Fruit fly (Drosophila melanogaster) whole organism, embryonic: Measurements from ENCODE around the gene drongo.

Source experiments
- Ada2b ChIP-seq: fragments of 200-800 bp; sonication (Bioruptor generic); IDR thresholded peaks from 2 replicates; pipeline ENCODE4 v1.3.6; 2022; ENCODE audit warnings: missing biosample characterization, missing genetic modification characterization
- B-H2 ChIP-seq: fragments of 200-800 bp; sonication (Bioruptor generic); optimal IDR thresholded peaks from 2 replicates; lab custom pipeline; 2018; ENCODE audit warnings: missing biosample characterization, mild to moderate bottlenecking, missing genetic modification characterization
- CG11456 ChIP-seq: fragments of 200-800 bp; sonication (Bioruptor generic); IDR thresholded peaks from 3 replicates; pipeline ENCODE4 v1.3.6; 2022; ENCODE audit warnings: missing biosample characterization, missing genetic modification characterization
- CG11723 ChIP-seq: fragments of 200-800 bp; sonication (Bioruptor generic); optimal IDR thresholded peaks from 2 replicates; lab custom pipeline; 2017; ENCODE audit warnings: missing biosample characterization, mild to moderate bottlenecking, missing genetic modification characterization
- CG13296 ChIP-seq: fragments of 200-800 bp; sonication (Bioruptor generic); optimal IDR thresholded peaks from 3 replicates; lab custom pipeline; 2018; ENCODE audit warnings: missing biosample characterization, mild to moderate bottlenecking, missing genetic modification characterization
- CG14014 ChIP-seq: fragments of 200-800 bp; sonication (Bioruptor generic); IDR thresholded peaks from 2 replicates; pipeline ENCODE4 v1.3.6; 2022; ENCODE audit warnings: missing biosample characterization, missing genetic modification characterization
- CG1603 ChIP-seq: fragments of 200-800 bp; sonication (Bioruptor generic); optimal IDR thresholded peaks from 2 replicates; lab custom pipeline; 2019; ENCODE audit warnings: missing biosample characterization, mild to moderate bottlenecking, missing genetic modification characterization, moderate library complexity
- CG17186 ChIP-seq: fragments of 200-800 bp; sonication (Bioruptor generic); optimal IDR thresholded peaks from 3 replicates; lab custom pipeline; 2017; ENCODE audit warnings: missing biosample characterization, missing genetic modification reagents, missing genetic modification characterization
- CG17361 ChIP-seq: fragments of 200-800 bp; sonication (Bioruptor generic); IDR thresholded peaks from 3 replicates; pipeline ENCODE4 v1.3.6; 2022; ENCODE audit warnings: missing biosample characterization, missing genetic modification characterization
- CG18599 ChIP-seq: fragments of 200-800 bp; sonication (Bioruptor generic); optimal IDR thresholded peaks from 3 replicates; lab custom pipeline; 2017; ENCODE audit warnings: missing biosample characterization, missing genetic modification characterization, mild to moderate bottlenecking, moderate library complexity, missing genetic modification reagents
- CG2199 ChIP-seq: fragments of 200-800 bp; sonication (Bioruptor generic); IDR thresholded peaks from 3 replicates; pipeline ENCODE4 v1.3.6; 2022; ENCODE audit warnings: missing biosample characterization, missing genetic modification characterization
- CG2678 ChIP-seq: fragments of 200-800 bp; sonication (Bioruptor generic); optimal IDR thresholded peaks from 3 replicates; lab custom pipeline; 2019; ENCODE audit warnings: missing biosample characterization, mild to moderate bottlenecking, missing genetic modification characterization, moderate library complexity
- CG30431 ChIP-seq: fragments of 200-800 bp; sonication (Bioruptor generic); optimal IDR thresholded peaks from 2 replicates; lab custom pipeline; 2017; ENCODE audit warnings: missing biosample characterization, missing genetic modification characterization
- CG3407 ChIP-seq: fragments of 200-800 bp; sonication (Bioruptor generic); optimal IDR thresholded peaks from 2 replicates; lab custom pipeline; 2018; ENCODE audit warnings: missing biosample characterization, mild to moderate bottlenecking, missing genetic modification characterization
- CG4707 ChIP-seq: fragments of 200-800 bp; sonication (Bioruptor generic); optimal IDR thresholded peaks from 2 replicates; lab custom pipeline; 2018; ENCODE audit warnings: missing biosample characterization, mild to moderate bottlenecking, missing genetic modification characterization, moderate library complexity
- CG4820 ChIP-seq: fragments of 200-800 bp; sonication (Bioruptor generic); optimal IDR thresholded peaks from 3 replicates; lab custom pipeline; 2016; ENCODE audit warnings: missing biosample characterization, missing genetic modification characterization
- CG8944 ChIP-seq: fragments of 200-800 bp; sonication (Bioruptor generic); optimal IDR thresholded peaks from 3 replicates; lab custom pipeline; 2016; ENCODE audit warnings: missing biosample characterization, missing genetic modification characterization
- CG9727 ChIP-seq: fragments of 200-800 bp; sonication (Bioruptor generic); optimal IDR thresholded peaks from 3 replicates; lab custom pipeline; 2017; ENCODE audit warnings: missing biosample characterization, mild to moderate bottlenecking, missing genetic modification characterization
- CoRest ChIP-seq: fragments of 200-800 bp; sonication (Bioruptor generic); optimal IDR thresholded peaks from 3 replicates; lab custom pipeline; 2018; ENCODE audit warnings: missing biosample characterization, mild to moderate bottlenecking, missing genetic modification characterization, moderate library complexity
- Eip74EF ChIP-seq, 2 experiments: fragments of 200-800 bp in 1 of 2; fragments of >200 bp in 1 of 2; sonication (Bioruptor generic) in 1 of 2; optimal IDR thresholded peaks; 2 replicates each; lab custom pipeline; 2017 to 2019; ENCODE audit warnings: missing biosample characterization in 2 of 2, missing genetic modification characterization in 2 of 2, mild to moderate bottlenecking in 1 of 2, moderate library complexity in 1 of 2
- HLH3B ChIP-seq: fragments of 200-800 bp; sonication (Bioruptor generic); IDR thresholded peaks from 2 replicates; pipeline ENCODE4 v1.3.6; 2022; ENCODE audit warnings: missing biosample characterization, missing genetic modification characterization
- Hand ChIP-seq: fragments of 200-800 bp; sonication (Bioruptor generic); optimal IDR thresholded peaks from 2 replicates; lab custom pipeline; 2017; ENCODE audit warnings: mild to moderate bottlenecking, missing biosample characterization, missing genetic modification reagents, missing genetic modification characterization
- HmgD ChIP-seq: fragments of 200-800 bp; sonication (Bioruptor generic); optimal IDR thresholded peaks from 3 replicates; lab custom pipeline; 2016; ENCODE audit warnings: missing biosample characterization, missing genetic modification characterization
- Hr51 ChIP-seq, 2 experiments: fragments of 200-800 bp; sonication (Bioruptor generic); optimal IDR thresholded peaks; 2 replicates in 1 of 2; 3 replicates in 1 of 2; lab custom pipeline; 2016 to 2018; ENCODE audit warnings: missing biosample characterization in 2 of 2, missing genetic modification characterization in 2 of 2, mild to moderate bottlenecking in 1 of 2, moderate library complexity in 1 of 2
- Lhr ChIP-seq: fragments of 200-800 bp; sonication (Bioruptor generic); optimal IDR thresholded peaks from 3 replicates; lab custom pipeline; 2017; ENCODE audit warnings: mild to moderate bottlenecking, missing biosample characterization, missing genetic modification reagents, missing genetic modification characterization
- NC2α ChIP-seq: fragments of 200-800 bp; sonication (Bioruptor generic); optimal IDR thresholded peaks from 2 replicates; lab custom pipeline; 2016; ENCODE audit warnings: missing biosample characterization, missing genetic modification characterization
- Nf-YA ChIP-seq: fragments of 200-800 bp; sonication (Bioruptor generic); IDR thresholded peaks from 2 replicates; pipeline ENCODE4 v1.3.6; 2022; ENCODE audit warnings: missing biosample characterization, missing genetic modification characterization
- Rfx ChIP-seq: fragments of 200-800 bp; sonication (Bioruptor generic); IDR thresholded peaks from 2 replicates; pipeline ENCODE4 v1.3.6; 2022; ENCODE audit warnings: missing biosample characterization, missing genetic modification characterization
- Sin3A ChIP-seq: fragments of >200 bp; optimal IDR thresholded peaks from 2 replicates; lab custom pipeline; 2018
- Sry-β ChIP-seq: fragments of 200-800 bp; sonication (Bioruptor generic); optimal IDR thresholded peaks from 2 replicates; lab custom pipeline; 2018; ENCODE audit warnings: missing biosample characterization, mild to moderate bottlenecking, missing genetic modification characterization, moderate library complexity
- Sry-δ ChIP-seq: fragments of 200-800 bp; sonication (Bioruptor generic); optimal IDR thresholded peaks from 2 replicates; lab custom pipeline; 2016; ENCODE audit warnings: missing biosample characterization, missing genetic modification characterization
- crol ChIP-seq: fragments of 200-800 bp; sonication (Bioruptor generic); IDR thresholded peaks from 2 replicates; pipeline ENCODE4 v1.3.6; 2022; ENCODE audit warnings: missing biosample characterization, missing genetic modification characterization
- dysf ChIP-seq: fragments of 200-800 bp; sonication (Bioruptor generic); IDR thresholded peaks from 3 replicates; pipeline ENCODE4 v1.3.6; 2022; ENCODE audit warnings: missing biosample characterization, missing genetic modification characterization
- esg ChIP-seq: fragments of 200-800 bp; sonication (Bioruptor generic); conservative IDR thresholded peaks from 2 replicates; pipeline ENCODE4 v1.3.6; 2022; ENCODE audit warnings: missing biosample characterization, missing genetic modification characterization
- exex ChIP-seq: fragments of 200-800 bp; sonication (Bioruptor generic); optimal IDR thresholded peaks from 4 replicates; lab custom pipeline; 2018; ENCODE audit warnings: missing biosample characterization, mild to moderate bottlenecking, missing genetic modification characterization, moderate library complexity
- fru ChIP-seq: fragments of >200 bp; optimal IDR thresholded peaks from 2 replicates; lab custom pipeline; 2017
- ham ChIP-seq: fragments of 200-800 bp; sonication (Bioruptor generic); IDR thresholded peaks from 2 replicates; pipeline ENCODE4 v1.3.6; 2022; ENCODE audit warnings: missing biosample characterization, missing genetic modification characterization
- hb ChIP-seq: fragments of 200-800 bp; sonication (Bioruptor generic); IDR thresholded peaks from 3 replicates; pipeline ENCODE4 v1.3.6; 2022; ENCODE audit warnings: missing biosample characterization, missing genetic modification characterization; ENCODE audit not compliant: partially characterized antibody
- insv ChIP-seq, 2 experiments: fragments of 200-800 bp; sonication (Bioruptor generic); optimal IDR thresholded peaks; 3 replicates each; lab custom pipeline; 2016 to 2018; ENCODE audit warnings: missing biosample characterization in 2 of 2, missing genetic modification characterization in 2 of 2
- inv ChIP-seq: fragments of 200-800 bp; sonication (Bioruptor generic); IDR thresholded peaks from 2 replicates; pipeline ENCODE4 v1.3.6; 2022; ENCODE audit warnings: missing biosample characterization, missing genetic modification characterization; ENCODE audit not compliant: partially characterized antibody
- kni ChIP-seq: fragments of 200-800 bp; sonication (Bioruptor generic); optimal IDR thresholded peaks from 3 replicates; lab custom pipeline; 2017; ENCODE audit warnings: mild to moderate bottlenecking, missing biosample characterization, missing genetic modification reagents, missing genetic modification characterization
- oc ChIP-seq: fragments of 200-800 bp; sonication (Bioruptor generic); optimal IDR thresholded peaks from 2 replicates; lab custom pipeline; 2018; ENCODE audit warnings: missing biosample characterization, mild to moderate bottlenecking, missing genetic modification characterization, moderate library complexity
- otp ChIP-seq: fragments of 200-800 bp; sonication (Bioruptor generic); IDR thresholded peaks from 3 replicates; pipeline ENCODE4, ENCODE4 v1.3.6; 2022; ENCODE audit warnings: missing biosample characterization, missing genetic modification characterization
- ro ChIP-seq: fragments of 200-800 bp; sonication (Bioruptor generic); IDR thresholded peaks from 2 replicates; pipeline ENCODE4 v1.3.6; 2022; ENCODE audit warnings: missing biosample characterization, missing genetic modification characterization
- schlank ChIP-seq: fragments of 200-800 bp; sonication (Bioruptor generic); optimal IDR thresholded peaks from 2 replicates; lab custom pipeline; 2018; ENCODE audit warnings: missing biosample characterization, mild to moderate bottlenecking, missing genetic modification characterization
- sqz ChIP-seq: fragments of 200-800 bp; sonication (Bioruptor generic); optimal IDR thresholded peaks from 3 replicates; lab custom pipeline; 2018; ENCODE audit warnings: missing biosample characterization, mild to moderate bottlenecking, missing genetic modification characterization
- sr ChIP-seq: fragments of 200-800 bp; sonication (Bioruptor generic); IDR thresholded peaks from 3 replicates; pipeline ENCODE4 v1.3.6; 2022; ENCODE audit warnings: missing biosample characterization, missing genetic modification characterization
- ssp ChIP-seq: fragments of 200-800 bp; sonication (Bioruptor generic); IDR thresholded peaks from 2 replicates; pipeline ENCODE4 v1.3.6; 2022; ENCODE audit warnings: missing biosample characterization, missing genetic modification characterization
- tll ChIP-seq, 2 experiments: fragments of 200-800 bp in 1 of 2; fragments of >200 bp in 1 of 2; sonication (Bioruptor generic) in 1 of 2; optimal IDR thresholded peaks; 2 replicates each; lab custom pipeline; 2017 to 2019; ENCODE audit warnings: missing biosample characterization in 2 of 2, missing genetic modification characterization in 2 of 2, mild to moderate bottlenecking in 1 of 2, moderate library complexity in 1 of 2
- wdn ChIP-seq: fragments of 200-800 bp; sonication (Bioruptor generic); IDR thresholded peaks from 2 replicates; pipeline ENCODE4 v1.3.6; 2022; ENCODE audit warnings: missing biosample characterization, missing genetic modification characterization
- zfh2 ChIP-seq: fragments of 200-800 bp; sonication (Bioruptor generic); optimal IDR thresholded peaks from 2 replicates; lab custom pipeline; 2016; ENCODE audit warnings: missing biosample characterization, missing genetic modification characterization

The drongo gene

DNA sequence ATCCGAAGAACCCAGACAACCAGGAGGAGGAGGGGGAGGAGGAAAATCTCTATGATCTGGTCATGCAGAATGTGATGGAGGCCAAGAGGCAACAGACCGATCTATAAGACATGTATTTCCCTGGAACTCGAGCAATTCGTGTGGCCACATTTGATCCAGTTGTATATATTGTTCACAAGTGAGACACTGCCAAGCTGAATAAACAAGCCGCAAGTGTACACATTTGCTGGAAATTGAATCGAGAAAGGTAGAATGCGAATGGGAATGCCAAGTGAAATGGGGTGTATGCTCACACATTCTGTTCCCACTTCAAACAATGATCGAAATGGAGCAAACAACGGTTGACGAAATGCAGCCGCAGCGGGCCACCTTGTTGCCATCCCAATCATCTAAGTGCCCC lies 5.1 kb upstream of the drongo start (continued):
- TF ChIP-seq Rfx (GFP tag; lab: Robert Waterston, UW) = peak; percentile 40; the same call in 1 of the 2 replicates
- TF ChIP-seq CG9727 (GFP tag; lab: Kevin White, UChicago) = no peak
- no peak for TF ChIP-seq CG30431 (GFP tag; lab: Kevin White, UChicago)
- TF ChIP-seq Sry-β (GFP tag; lab: Kevin White, UChicago) = no peak
- peak; percentile 77 for TF ChIP-seq CG18599
- TF ChIP-seq inv (GFP tag; lab: Robert Waterston, UW) = no peak
- no peak for TF ChIP-seq ssp (GFP tag; lab: Robert Waterston, UW)
- no peak for TF ChIP-seq Eip74EF (GFP tag; optimal IDR thresholded peaks at IDR 0.05; lab: Kevin White, UChicago)
- TF ChIP-seq oc (tag; lab: Kevin White, UChicago) = peak; percentile 22
- TF ChIP-seq HmgD (GFP tag; lab: Kevin White, UChicago) = no peak
- TF ChIP-seq hb = no peak
- peak; percentile 45 for TF ChIP-seq CG3407 (GFP tag; lab: Kevin White, UChicago)
- TF ChIP-seq CG2199 = no peak
- no peak for TF ChIP-seq Hr51 (GFP tag; optimal IDR thresholded peaks at IDR 0.05; lab: Kevin White, UChicago)
- no peak for TF ChIP-seq CG11723 (GFP tag; lab: Kevin White, UChicago)
- TF ChIP-seq crol (GFP tag; lab: Robert Waterston, UW) = 0 out of 2 replicates have a peak, but pooled peaks have one; percentile 26
- peak; percentile 45 for TF ChIP-seq CG4707 (GFP tag; lab: Kevin White, UChicago)
- no peak for TF ChIP-seq Hand (GFP tag; lab: Kevin White, UChicago)
- no peak for TF ChIP-seq exex (tag; lab: Kevin White, UChicago)
- no peak for TF ChIP-seq Sry-δ (GFP tag; lab: Kevin White, UChicago)
- 0 out of 3 replicates have a peak, but pooled peaks have one; percentile 3 for TF ChIP-seq CG11456
- TF ChIP-seq CG14014 (GFP tag; lab: Robert Waterston, UW) = 0 out of 2 replicates have a peak, but pooled peaks have one; percentile 19
- TF ChIP-seq dysf (GFP tag; lab: Robert Waterston, UW) = 0 out of 3 replicates have a peak, but pooled peaks have one; percentile 10
- TF ChIP-seq CG4820 = no peak
- TF ChIP-seq Ada2b (GFP tag; lab: Robert Waterston, UW) = no peak
- TF ChIP-seq sqz (GFP tag; lab: Kevin White, UChicago) = no peak
- TF ChIP-seq CG17186 (GFP tag; lab: Kevin White, UChicago) = no peak
- TF ChIP-seq NC2α = no peak
- no peak for TF ChIP-seq insv (GFP tag; optimal IDR thresholded peaks at IDR 0.05; lab: Kevin White, UChicago)
- TF ChIP-seq ro (GFP tag; lab: Robert Waterston, UW) = no peak
- TF ChIP-seq esg (GFP tag; lab: Robert Waterston, UW) = no peak
- TF ChIP-seq wdn = no peak
- no peak for TF ChIP-seq Sin3A (lab: Kevin White, UChicago)
- peak; percentile 21; the same call in 1 of the 2 replicates for TF ChIP-seq HLH3B (GFP tag; lab: Robert Waterston, UW)
- peak; percentile 10 for TF ChIP-seq B-H2 (GFP tag; lab: Kevin White, UChicago)
- TF ChIP-seq kni (GFP tag; lab: Kevin White, UChicago) = peak; percentile 50
- no peak for TF ChIP-seq sr (GFP tag; lab: Robert Waterston, UW)
- TF ChIP-seq ham (GFP tag; lab: Robert Waterston, UW) = no peak
- no peak for TF ChIP-seq CoRest (tag; lab: Kevin White, UChicago)
- no peak for TF ChIP-seq CG17361 (GFP tag; lab: Robert Waterston, UW)
- TF ChIP-seq Nf-YA (GFP tag; lab: Robert Waterston, UW) = no peak
- TF ChIP-seq fru (lab: Kevin White, UChicago) = no peak
- no peak for TF ChIP-seq CG8944
- TF ChIP-seq zfh2 (GFP tag; lab: Kevin White, UChicago) = no peak
- 0 out of 3 replicates have a peak, but pooled peaks have one; percentile 50 for TF ChIP-seq otp
- TF ChIP-seq Lhr (GFP tag; lab: Kevin White, UChicago) = no peak
- TF ChIP-seq CG2678 = peak; percentile 41
- TF ChIP-seq tll (GFP tag; optimal IDR thresholded peaks at IDR 0.05; lab: Kevin White, UChicago) = no peak
- peak; percentile 43 for TF ChIP-seq CG1603 (tag; lab: Kevin White, UChicago)
- TF ChIP-seq CG13296 (GFP tag; lab: Kevin White, UChicago) = peak; percentile 14
- TF ChIP-seq schlank (tag; lab: Kevin White, UChicago) = peak; percentile 54
